Worm (Caenorhabditis elegans) whole organism, L1 larva: ENCODE measurements around the gene srbc-3.

Experiments
- C16A3.4 ChIP-seq: fragments of 150-350 bp; optimal IDR thresholded peaks from 2 replicates; lab custom pipeline; 2014; ENCODE audit warnings: missing biosample characterization, missing genetic modification characterization
- C34B4.2 ChIP-seq: sonication (generic microtip); optimal IDR thresholded peaks from 2 replicates; lab custom pipeline; 2017; ENCODE audit warnings: mild to moderate bottlenecking, missing genetic modification characterization, missing compliant biosample characterization
- aha-1 ChIP-seq: fragments of 150-350 bp; optimal IDR thresholded peaks from 2 replicates; lab custom pipeline; 2014; ENCODE audit warnings: missing biosample characterization, missing genetic modification characterization
- alr-1 ChIP-seq: fragments of 200-800 bp; sonication (Bioruptor generic); optimal IDR thresholded peaks from 2 replicates; lab custom pipeline; 2018; ENCODE audit warnings: borderline replicate concordance, mild to moderate bottlenecking, missing genetic modification characterization, missing compliant biosample characterization
- blmp-1 ChIP-seq: fragments of 150-350 bp; optimal IDR thresholded peaks from 2 replicates; lab custom pipeline; 2014; ENCODE audit warnings: missing biosample characterization, missing genetic modification characterization
- ceh-8 ChIP-seq: fragments of 200-800 bp; sonication (Bioruptor generic); optimal IDR thresholded peaks from 2 replicates; lab custom pipeline; 2018; ENCODE audit warnings: mild to moderate bottlenecking, missing genetic modification characterization, moderate library complexity, missing compliant biosample characterization
- ces-1 ChIP-seq: fragments of 150-350 bp; optimal IDR thresholded peaks from 2 replicates; lab custom pipeline; 2014; ENCODE audit warnings: missing biosample characterization, missing genetic modification reagents, missing genetic modification characterization
- dpl-1 ChIP-seq, 3 experiments: fragments of 150-350 bp in 2 of 3; sonication (generic microtip) in 1 of 3; optimal IDR thresholded peaks; 2 replicates each; lab custom pipeline; 2014 to 2017; ENCODE audit warnings: missing biosample characterization in 3 of 3, missing genetic modification characterization in 3 of 3, missing genetic modification reagents in 3 of 3
- efl-1 ChIP-seq, 4 experiments: fragments of 150-350 bp; optimal IDR thresholded peaks in 3 of 4; peaks in 1 of 4; 1 replicate in 1 of 4; 2 replicates in 3 of 4; lab custom pipeline; 2014; ENCODE audit warnings: missing biosample characterization in 2 of 4, missing genetic modification characterization in 2 of 4, missing genetic modification reagents in 2 of 4
- egl-13 ChIP-seq: sonication (generic microtip); optimal IDR thresholded peaks from 2 replicates; lab custom pipeline; 2016; ENCODE audit warnings: missing genotype, missing genetic modification reagents, missing genetic modification characterization, missing compliant biosample characterization
- elt-2 ChIP-seq: sonication (generic microtip); optimal IDR thresholded peaks from 2 replicates; lab custom pipeline; 2016; ENCODE audit warnings: missing genetic modification characterization, mild to moderate bottlenecking, inconsistent platforms, missing compliant biosample characterization, missing genetic modification reagents
- fkh-10 ChIP-seq: sonication (generic microtip); optimal IDR thresholded peaks from 2 replicates; lab custom pipeline; 2017; ENCODE audit warnings: missing biosample characterization, missing genetic modification reagents, missing genetic modification characterization
- fkh-4 ChIP-seq: sonication (generic microtip); optimal IDR thresholded peaks from 2 replicates; lab custom pipeline; 2016; ENCODE audit warnings: missing compliant biosample characterization, missing genetic modification characterization, borderline replicate concordance
- fos-1 ChIP-seq: fragments of 150-350 bp; optimal IDR thresholded peaks from 2 replicates; lab custom pipeline; 2014; ENCODE audit warnings: missing biosample characterization, missing genetic modification characterization
- hpl-2 ChIP-seq: fragments of 150-350 bp; optimal IDR thresholded peaks from 2 replicates; lab custom pipeline; 2014; ENCODE audit warnings: missing biosample characterization, missing genetic modification reagents, missing genetic modification characterization
- lin-13 ChIP-seq: fragments of 150-350 bp; optimal IDR thresholded peaks from 2 replicates; lab custom pipeline; 2014; ENCODE audit warnings: missing biosample characterization, missing genetic modification reagents, missing genetic modification characterization
- lin-14 ChIP-seq: fragments of 200-800 bp; sonication (Bioruptor generic); optimal IDR thresholded peaks from 2 replicates; lab custom pipeline; 2018; ENCODE audit warnings: mild to moderate bottlenecking, missing genetic modification characterization, moderate library complexity, missing compliant biosample characterization
- lin-15B ChIP-seq: fragments of 150-350 bp; sonication (generic microtip); optimal IDR thresholded peaks from 3 replicates; lab custom pipeline; 2014; ENCODE audit warnings: missing biosample characterization, missing genetic modification characterization
- mab-9 ChIP-seq: fragments of 200-800 bp; sonication (Bioruptor generic); IDR thresholded peaks from 2 replicates; pipeline ENCODE4 v1.3.6; 2022; ENCODE audit warnings: missing genetic modification reagents, missing genetic modification characterization, missing compliant biosample characterization
- mdl-1 ChIP-seq, 2 experiments: fragments of 150-350 bp; optimal IDR thresholded peaks; 2 replicates each; lab custom pipeline; 2014 to 2017; ENCODE audit warnings: missing biosample characterization in 2 of 2, missing genetic modification characterization in 2 of 2, inconsistent platforms in 1 of 2
- mef-2 ChIP-seq: fragments of 150-350 bp; optimal IDR thresholded peaks from 2 replicates; lab custom pipeline; 2014; ENCODE audit warnings: missing biosample characterization, missing genetic modification characterization
- nhr-19 ChIP-seq: fragments of 200-800 bp; sonication (Bioruptor generic); conservative IDR thresholded peaks from 2 replicates; pipeline ENCODE4 v1.3.6; 2022; ENCODE audit warnings: missing genetic modification characterization, missing compliant biosample characterization
- nhr-20 ChIP-seq: sonication (generic microtip); optimal IDR thresholded peaks from 2 replicates; lab custom pipeline; 2016; ENCODE audit warnings: mild to moderate bottlenecking, missing genetic modification characterization, missing compliant biosample characterization
- nhr-237 ChIP-seq: fragments of 150-350 bp; optimal IDR thresholded peaks from 2 replicates; lab custom pipeline; 2014; ENCODE audit warnings: missing biosample characterization, missing genetic modification characterization
- nhr-28 ChIP-seq: fragments of 150-350 bp; optimal IDR thresholded peaks from 2 replicates; lab custom pipeline; 2014; ENCODE audit warnings: missing biosample characterization, missing genetic modification characterization
- nhr-47 ChIP-seq: sonication (generic microtip); optimal IDR thresholded peaks from 2 replicates; lab custom pipeline; 2016; ENCODE audit warnings: mild to moderate bottlenecking, missing genetic modification characterization, moderate library complexity, missing compliant biosample characterization
- nhr-71 ChIP-seq: sonication (generic microtip); optimal IDR thresholded peaks from 2 replicates; lab custom pipeline; 2016; ENCODE audit warnings: mild to moderate bottlenecking, missing genetic modification characterization, moderate library complexity, missing compliant biosample characterization
- nhr-76 ChIP-seq: sonication (generic microtip); optimal IDR thresholded peaks from 2 replicates; lab custom pipeline; 2017; ENCODE audit warnings: missing biosample characterization, missing genetic modification characterization
- nhr-90 ChIP-seq: sonication (generic microtip); optimal IDR thresholded peaks from 2 replicates; lab custom pipeline; 2016; ENCODE audit warnings: mild to moderate bottlenecking, missing genetic modification characterization, missing compliant biosample characterization; ENCODE audit not compliant: poor library complexity
- pqm-1 ChIP-seq: sonication (generic microtip); optimal IDR thresholded peaks from 3 replicates; lab custom pipeline; 2017; ENCODE audit warnings: missing biosample characterization, missing genetic modification characterization
- rnt-1 ChIP-seq: sonication (generic microtip); optimal IDR thresholded peaks from 2 replicates; lab custom pipeline; 2016; ENCODE audit warnings: mild to moderate bottlenecking, missing genetic modification characterization, moderate library complexity, missing compliant biosample characterization
- skn-1 ChIP-seq: fragments of 150-350 bp; optimal IDR thresholded peaks from 2 replicates; lab custom pipeline; 2014; ENCODE audit warnings: missing biosample characterization, missing genetic modification characterization
- sptf-1 ChIP-seq: fragments of 150-350 bp; optimal IDR thresholded peaks from 2 replicates; lab custom pipeline; 2014; ENCODE audit warnings: missing biosample characterization, missing genetic modification characterization
- sup-37 ChIP-seq: fragments of 200-800 bp; sonication (Bioruptor generic); optimal IDR thresholded peaks from 2 replicates; lab custom pipeline; 2018; ENCODE audit warnings: mild to moderate bottlenecking, missing genetic modification characterization, missing compliant biosample characterization
- unc-130 ChIP-seq: fragments of 150-350 bp; optimal IDR thresholded peaks from 2 replicates; lab custom pipeline; 2017; ENCODE audit warnings: missing biosample characterization, missing genetic modification characterization, inconsistent platforms
- unc-30 ChIP-seq: sonication (generic microtip); optimal IDR thresholded peaks from 2 replicates; lab custom pipeline; 2017; ENCODE audit warnings: missing biosample characterization, missing genetic modification characterization
- unc-86 ChIP-seq: sonication (generic microtip); optimal IDR thresholded peaks from 2 replicates; lab custom pipeline; 2016; ENCODE audit warnings: missing genetic modification characterization, missing compliant biosample characterization
- unc-98 ChIP-seq: fragments of 200-800 bp; sonication (Bioruptor generic); IDR thresholded peaks from 2 replicates; pipeline ENCODE4 v1.3.6; 2022; ENCODE audit warnings: missing genetic modification characterization, missing compliant biosample characterization

The srbc-3 gene

DNA sequence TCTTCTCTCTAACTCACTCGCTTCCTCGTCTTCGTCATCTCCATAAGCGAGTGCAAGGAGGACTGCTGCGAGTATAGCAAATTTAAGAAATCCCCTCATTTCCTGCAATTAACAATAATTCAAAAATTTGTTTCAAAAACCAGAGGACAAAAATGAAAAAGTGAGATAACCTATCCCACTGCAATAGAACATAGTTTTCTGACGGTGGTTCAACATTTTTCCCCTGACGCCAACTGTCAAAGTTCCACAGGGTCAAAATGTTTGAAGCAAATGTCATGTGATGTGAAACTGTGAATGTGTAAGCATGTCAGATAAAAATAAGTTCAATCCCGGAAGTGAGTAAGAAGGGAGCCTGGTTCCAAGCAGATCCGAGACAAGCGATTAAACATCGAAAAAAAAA is 38.9 kb upstream of the srbc-3 start, which contains the start of gene T28A11.19:
T28A11.19 (minus strand) TSS at position 108 of the 400 bp plus-strand sequence.
- no peak for TF ChIP-seq alr-1 (tag; lab: Kevin White, UChicago)
- TF ChIP-seq rnt-1 (tag; lab: Kevin White, UChicago): peak; percentile 16

DNA sequence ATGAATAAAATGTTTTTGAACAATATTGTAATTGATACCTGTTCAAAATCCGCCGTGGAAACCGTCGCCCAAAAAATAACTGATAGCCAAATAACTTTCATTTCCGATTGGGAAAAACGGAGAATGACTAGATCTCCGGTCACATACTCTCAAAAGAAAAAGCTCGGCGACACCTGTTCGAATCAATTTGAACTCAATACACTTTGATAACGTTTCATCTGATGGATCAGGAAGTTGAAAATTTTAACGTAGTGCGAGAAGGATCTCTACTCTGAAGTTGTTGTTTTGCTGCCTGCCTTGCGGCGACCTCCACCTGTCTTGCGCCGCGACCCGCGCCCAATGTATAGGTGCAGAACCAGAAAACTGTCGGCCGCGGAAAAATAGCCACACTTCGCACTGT is 35.1 kb upstream of the srbc-3 start, which contains the start of gene T28A11.20:
T28A11.20 (minus strand) TSS at position 101 of the 400 bp plus-strand sequence.
- TF ChIP-seq mab-9 (GFP tag; lab: Robert Waterston, UW): no peak
- TF ChIP-seq fkh-10 (GFP tag; lab: Kevin White, UChicago): no peak
- TF ChIP-seq efl-1 (optimal IDR thresholded peaks at IDR 0.05; lab: Kevin White, UChicago): no peak
- peak in 1 of 2 experiments; percentile 70 for TF ChIP-seq efl-1 (GFP tag; optimal IDR thresholded peaks at IDR 0.05 in 1 of 2; lab: Kevin White, UChicago)
- TF ChIP-seq nhr-28 (tag; lab: Kevin White, UChicago): no peak

DNA sequence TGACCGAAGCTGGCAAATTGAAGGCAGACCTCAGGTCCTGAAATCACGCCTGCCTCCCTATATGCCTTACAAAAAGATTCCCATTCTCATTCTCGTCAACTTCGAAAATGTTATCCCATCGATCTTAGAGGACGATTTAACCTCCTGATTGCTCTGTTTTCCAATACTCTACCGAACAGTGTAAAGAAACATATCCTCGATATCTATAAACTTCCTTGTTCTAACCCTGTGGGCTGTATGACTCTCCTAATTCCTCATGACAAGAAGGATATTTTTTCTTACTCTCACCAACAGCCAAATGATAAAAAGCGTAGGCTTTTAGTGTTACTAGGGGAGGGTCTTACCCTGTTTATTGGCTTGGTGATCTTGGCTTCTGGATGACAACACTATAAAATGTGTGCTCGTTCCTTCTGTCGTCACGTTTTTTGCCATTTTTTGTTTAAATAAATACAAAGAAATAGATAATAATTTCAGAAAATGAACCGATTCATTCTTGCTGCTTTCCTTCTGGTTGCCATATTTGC is 34.6 kb upstream of the srbc-3 start, which contains the start of gene T28A11.4:
T28A11.4 (plus strand) TSS at position 474 of the 524 bp plus-strand sequence.
- no peak for TF ChIP-seq ces-1 (GFP tag; lab: Kevin White, UChicago)
- TF ChIP-seq unc-86: no peak
- no peak for TF ChIP-seq nhr-71
- TF ChIP-seq sptf-1: no peak
- TF ChIP-seq nhr-47 (tag; lab: Kevin White, UChicago): no peak
- no peak for TF ChIP-seq dpl-1 (GFP tag; optimal IDR thresholded peaks at IDR 0.05; lab: Kevin White, UChicago)
- no peak for TF ChIP-seq lin-13 (GFP tag; lab: Kevin White, UChicago)
- TF ChIP-seq mef-2 (tag; lab: Kevin White, UChicago): no peak
- no peak for TF ChIP-seq aha-1
- TF ChIP-seq elt-2: no peak
- no peak for TF ChIP-seq fkh-4 (tag; lab: Kevin White, UChicago)
- no peak for TF ChIP-seq lin-14
- no peak for TF ChIP-seq mdl-1 (tag; optimal IDR thresholded peaks at IDR 0.05; lab: Kevin White, UChicago)
- no peak for TF ChIP-seq nhr-90 (tag; lab: Kevin White, UChicago)
- no peak for TF ChIP-seq ceh-8 (GFP tag; lab: Kevin White, UChicago)
- no peak for TF ChIP-seq sup-37 (GFP tag; lab: Kevin White, UChicago)
- no peak for TF ChIP-seq C34B4.2 (tag; lab: Kevin White, UChicago)
- no peak for TF ChIP-seq blmp-1
- TF ChIP-seq skn-1 (tag; lab: Kevin White, UChicago): no peak
- no peak for TF ChIP-seq lin-15B (tag; lab: Kevin White, UChicago)

DNA sequence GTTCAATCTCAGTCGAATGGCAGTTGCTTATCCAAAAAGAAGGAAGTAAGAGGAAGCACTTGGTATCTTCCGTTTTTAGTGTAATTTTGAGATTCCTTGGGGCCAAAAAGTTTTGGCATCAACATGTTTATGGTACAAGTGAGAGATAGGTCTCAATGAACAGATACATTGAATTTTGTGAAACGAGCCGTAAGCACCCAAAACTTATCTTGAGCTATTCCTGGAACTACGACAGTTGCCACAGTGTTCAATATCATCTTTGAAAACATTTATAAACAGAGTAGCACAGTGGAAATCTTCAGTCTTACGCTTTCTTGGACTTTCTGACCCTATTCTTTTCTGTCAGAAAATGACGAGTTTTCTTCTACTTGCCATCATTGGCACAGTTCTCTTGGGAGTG is 33.2 kb upstream of the srbc-3 start, which contains the start of gene T28A11.3:
T28A11.3 (plus strand) TSS at position 301 of the 400 bp plus-strand sequence.
- TF ChIP-seq egl-13 (no peak), nhr-47 (tag; lab: Kevin White, UChicago) (no peak), mab-9 (GFP tag; lab: Robert Waterston, UW) (no peak), fos-1 (tag; lab: Kevin White, UChicago) (no peak), unc-30 (tag; lab: Kevin White, UChicago) (no peak), unc-98 (no peak)

DNA sequence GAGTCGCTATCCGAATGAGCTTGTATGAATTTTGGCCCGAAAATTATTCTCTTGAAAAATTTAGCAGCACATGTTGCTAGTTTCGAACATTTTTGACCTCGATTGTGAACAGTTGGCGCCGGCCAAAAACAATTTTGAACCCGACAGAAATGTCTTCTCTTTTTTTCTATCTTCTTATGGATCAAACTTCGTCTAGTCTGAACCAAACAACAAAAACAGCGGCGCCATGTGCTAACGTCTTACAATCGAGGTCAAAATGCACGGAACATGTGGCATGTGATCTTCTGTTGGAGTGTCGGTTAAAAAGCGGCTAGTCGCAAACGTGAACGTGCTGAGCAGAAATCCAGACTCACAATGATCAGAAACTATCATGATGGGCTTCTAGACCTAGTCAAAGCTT is 32.1 kb upstream of the srbc-3 start:
- no peak for TF ChIP-seq fkh-4 (tag; lab: Kevin White, UChicago)
- TF ChIP-seq sup-37 (GFP tag; lab: Kevin White, UChicago): no peak
- no peak for TF ChIP-seq nhr-237 (tag; lab: Kevin White, UChicago)
- TF ChIP-seq pqm-1 (tag; lab: Kevin White, UChicago): no peak
- no peak for TF ChIP-seq nhr-47 (tag; lab: Kevin White, UChicago)
- TF ChIP-seq nhr-76 (tag; lab: Kevin White, UChicago): no peak
- no peak for TF ChIP-seq C34B4.2 (tag; lab: Kevin White, UChicago)
- no peak for TF ChIP-seq hpl-2 (GFP tag; lab: Kevin White, UChicago)
- TF ChIP-seq lin-14: peak; percentile 75
- TF ChIP-seq nhr-71: peak; percentile 71
- TF ChIP-seq unc-130 (tag; lab: Kevin White, UChicago): no peak
- TF ChIP-seq skn-1 (tag; lab: Kevin White, UChicago): no peak
- no peak for TF ChIP-seq elt-2
- TF ChIP-seq rnt-1 (tag; lab: Kevin White, UChicago): peak; percentile 49
- peak; percentile 29 for TF ChIP-seq nhr-20
- TF ChIP-seq C16A3.4 (tag; lab: Kevin White, UChicago): no peak
- peak; percentile 33; the same call in 1 of the 2 replicates for TF ChIP-seq nhr-19 (GFP tag; lab: Robert Waterston, UW)
